Worm (Caenorhabditis elegans) whole organism, early embryonic: ENCODE results near the gene ctl-3.

Source experiments
- F13C5.2 ChIP-seq: sonication (generic microtip); optimal IDR thresholded peaks from 2 replicates; lab custom pipeline; 2017; ENCODE audit warnings: mild to moderate bottlenecking, missing genetic modification characterization, inconsistent platforms, missing compliant biosample characterization
- aly-1 ChIP-seq: sonication (generic microtip); optimal IDR thresholded peaks from 2 replicates; lab custom pipeline; 2016; ENCODE audit warnings: missing genetic modification characterization, missing compliant biosample characterization
- ama-1 ChIP-seq: fragments of 150-350 bp; optimal IDR thresholded peaks from 2 replicates; lab custom pipeline; 2014
- ceh-13 ChIP-seq: fragments of 200-800 bp; sonication (Bioruptor generic); optimal IDR thresholded peaks from 2 replicates; lab custom pipeline; 2018; ENCODE audit warnings: mild to moderate bottlenecking, missing genetic modification characterization, missing compliant biosample characterization
- ceh-36 ChIP-seq: sonication (generic microtip); optimal IDR thresholded peaks from 2 replicates; lab custom pipeline; 2016; ENCODE audit warnings: missing genetic modification characterization, inconsistent platforms, missing compliant biosample characterization
- ets-7 ChIP-seq: sonication (generic microtip); optimal IDR thresholded peaks from 2 replicates; lab custom pipeline; 2016; ENCODE audit warnings: missing genotype, missing genetic modification characterization, missing compliant biosample characterization
- flt-1 ChIP-seq: fragments of 200-800 bp; sonication (Bioruptor generic); IDR thresholded peaks from 2 replicates; pipeline ENCODE4 v1.3.6; 2022; ENCODE audit warnings: missing genetic modification characterization, missing compliant biosample characterization
- hnd-1 ChIP-seq: sonication (generic microtip); optimal IDR thresholded peaks from 2 replicates; lab custom pipeline; 2016; ENCODE audit warnings: missing genetic modification characterization, missing compliant biosample characterization
- pes-1 ChIP-seq: fragments of 200-800 bp; sonication (Bioruptor generic); IDR thresholded peaks from 2 replicates; pipeline ENCODE4 v1.3.6; 2022; ENCODE audit warnings: missing genetic modification reagents, missing genetic modification characterization, missing compliant biosample characterization
- scrt-1 ChIP-seq: fragments of 200-800 bp; sonication (Bioruptor generic); IDR thresholded peaks from 2 replicates; pipeline ENCODE4 v1.3.6; 2022; ENCODE audit warnings: missing genetic modification characterization, missing compliant biosample characterization
- sea-1 ChIP-seq: fragments of 200-800 bp; sonication (Bioruptor generic); conservative IDR thresholded peaks from 2 replicates; pipeline ENCODE4 v1.3.6; 2022; ENCODE audit warnings: missing genetic modification characterization, missing compliant biosample characterization
- tbx-11 ChIP-seq: fragments of 200-800 bp; sonication (Bioruptor generic); IDR thresholded peaks from 2 replicates; pipeline ENCODE4 v1.3.6; 2022; ENCODE audit warnings: missing genetic modification characterization, missing compliant biosample characterization
- tbx-37 ChIP-seq: fragments of 200-800 bp; sonication (Bioruptor generic); conservative IDR thresholded peaks from 2 replicates; pipeline ENCODE4 v1.3.6; 2022; ENCODE audit warnings: missing genetic modification reagents, missing genetic modification characterization, missing compliant biosample characterization

- TF ChIP-seq ceh-13 (no peak), ama-1 (no peak), sea-1 (no peak), aly-1 (tag; lab: Kevin White, UChicago) (no peak), ets-7 (tag; lab: Kevin White, UChicago) (no peak), hnd-1 (tag; lab: Kevin White, UChicago) (no peak), tbx-11 (GFP tag; lab: Robert Waterston, UW) (no peak), tbx-37 (GFP tag; lab: Robert Waterston, UW) (no peak), pes-1 (GFP tag; lab: Robert Waterston, UW) (no peak), flt-1 (GFP tag; lab: Robert Waterston, UW) (no peak), scrt-1 (no peak), F13C5.2 (tag; lab: Kevin White, UChicago) (no peak), ceh-36 (tag; lab: Kevin White, UChicago) (no peak)
These were observed 40.8 kb upstream of the ctl-3 start for ce11 chrII:14351352-14351751.
